Worm (Caenorhabditis elegans) whole organism, L2 larva: ENCODE measurements around the gene clec-250.

ENCODE experiments used
- R02D3.7 ChIP-seq: fragments of 150-350 bp; optimal IDR thresholded peaks from 2 replicates; lab custom pipeline; 2014; ENCODE audit warnings: missing biosample characterization, missing genetic modification characterization
- Y55F3AM.14 ChIP-seq: fragments of 200-800 bp; sonication (Bioruptor generic); optimal IDR thresholded peaks from 2 replicates; lab custom pipeline; 2018; ENCODE audit warnings: mild to moderate bottlenecking, missing genetic modification characterization, missing compliant biosample characterization
- blmp-1 ChIP-seq: sonication (generic microtip); optimal IDR thresholded peaks from 2 replicates; lab custom pipeline; 2017; ENCODE audit warnings: missing genetic modification characterization, mild to moderate bottlenecking, missing compliant biosample characterization, antibody characterized with exemption, moderate library complexity; ENCODE audit not compliant: insufficient read depth
- elt-3 ChIP-seq: sonication (generic microtip); optimal IDR thresholded peaks from 2 replicates; lab custom pipeline; 2017; ENCODE audit warnings: missing biosample characterization, missing genetic modification characterization
- mdl-1 ChIP-seq, 2 experiments: fragments of 150-350 bp in 1 of 2; sonication (generic microtip) in 1 of 2; optimal IDR thresholded peaks; 2 replicates each; lab custom pipeline; 2017; ENCODE audit warnings: missing biosample characterization in 2 of 2, missing genetic modification characterization in 2 of 2
- nhr-11 ChIP-seq: fragments of 150-350 bp; optimal IDR thresholded peaks from 2 replicates; lab custom pipeline; 2014; ENCODE audit warnings: missing biosample characterization, missing genetic modification characterization
- nhr-12 ChIP-seq: fragments of 150-350 bp; optimal IDR thresholded peaks from 2 replicates; lab custom pipeline; 2014; ENCODE audit warnings: missing biosample characterization, missing genetic modification characterization
- nhr-23 ChIP-seq: fragments of 150-350 bp; optimal IDR thresholded peaks from 2 replicates; lab custom pipeline; 2014; ENCODE audit warnings: missing biosample characterization, missing genetic modification reagents, missing genetic modification characterization
- nhr-237 ChIP-seq: fragments of 150-350 bp; optimal IDR thresholded peaks from 2 replicates; lab custom pipeline; 2014; ENCODE audit warnings: missing biosample characterization, missing genetic modification characterization
- nhr-25 ChIP-seq: fragments of 150-350 bp; sonication (generic microtip); optimal IDR thresholded peaks from 3 replicates; lab custom pipeline; 2014; ENCODE audit warnings: missing biosample characterization, missing genetic modification characterization

DNA sequence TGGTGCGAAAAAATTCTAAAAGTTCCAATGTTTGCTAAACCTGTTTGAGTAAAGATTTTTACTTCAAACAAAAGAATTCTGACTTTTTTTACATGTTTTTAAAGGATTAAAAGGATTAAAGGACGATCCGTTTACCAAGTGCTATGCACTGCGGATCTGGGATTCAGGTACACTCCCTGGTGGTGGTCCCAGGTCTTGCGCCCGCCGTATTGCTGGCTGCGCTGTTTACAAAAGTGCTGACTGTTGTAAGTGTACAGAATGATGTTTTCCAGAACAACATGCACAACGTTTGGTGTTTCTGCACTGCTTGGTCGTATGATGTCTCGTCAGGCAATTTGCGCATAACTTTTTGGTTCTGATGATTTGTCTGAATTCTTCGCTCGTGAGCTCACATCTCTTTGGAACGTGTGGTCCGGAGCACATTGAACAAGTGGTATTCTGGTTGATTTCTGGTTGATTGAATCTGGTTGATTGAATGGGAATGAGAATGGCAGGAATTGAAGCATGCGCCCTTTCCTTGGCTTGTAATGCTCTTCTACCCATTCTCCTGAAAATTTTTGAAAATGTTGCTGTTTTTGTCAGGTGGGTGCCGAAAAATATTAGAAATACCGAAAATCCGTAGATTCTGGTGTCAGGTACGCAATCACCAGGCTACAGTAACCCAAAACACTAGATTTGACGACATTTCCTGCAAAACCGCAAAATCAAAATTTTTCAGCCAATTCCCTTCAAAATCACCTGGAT lies 36.5 kb downstream of the clec-250 start:
- no peak for TF ChIP-seq nhr-237 (tag; lab: Kevin White, UChicago)
- no peak for TF ChIP-seq R02D3.7
- TF ChIP-seq mdl-1 (tag; optimal IDR thresholded peaks at IDR 0.05; lab: Kevin White, UChicago) = no peak
- TF ChIP-seq nhr-12 = no peak
- no peak for TF ChIP-seq blmp-1 (tag; lab: Kevin White, UChicago)
- TF ChIP-seq nhr-11 (tag; lab: Kevin White, UChicago) = no peak
- TF ChIP-seq Y55F3AM.14 = no peak
- TF ChIP-seq nhr-25 = no peak
- TF ChIP-seq elt-3 (tag; lab: Kevin White, UChicago) = no peak
- no peak for TF ChIP-seq nhr-23
